Fruit fly (Drosophila melanogaster) whole organism, embryonic: Measurements from ENCODE around the gene sea.
A peak's percentile ranks its signal among the peaks of the same experiment; 100 is the strongest.

Experiments used
- CG10979 ChIP-seq: fragments of 200-800 bp; sonication (Bioruptor generic); optimal IDR thresholded peaks from 2 replicates; lab custom pipeline; 2018; ENCODE audit warnings: missing biosample characterization, mild to moderate bottlenecking, missing genetic modification characterization, moderate library complexity
- CG12744 ChIP-seq: fragments of 200-800 bp; sonication (Bioruptor generic); optimal IDR thresholded peaks from 2 replicates; lab custom pipeline; 2016; ENCODE audit warnings: missing biosample characterization, missing genetic modification characterization
- CG1529 ChIP-seq: fragments of 200-800 bp; sonication (Bioruptor generic); optimal IDR thresholded peaks from 3 replicates; lab custom pipeline; 2018; ENCODE audit warnings: missing biosample characterization, missing genetic modification characterization
- CG16815 ChIP-seq: fragments of 200-800 bp; sonication (Bioruptor generic); optimal IDR thresholded peaks from 3 replicates; lab custom pipeline; 2017; ENCODE audit warnings: missing biosample characterization, mild to moderate bottlenecking, missing genetic modification characterization
- CG17802 ChIP-seq: fragments of 200-800 bp; sonication (Bioruptor generic); optimal IDR thresholded peaks from 2 replicates; lab custom pipeline; 2018; ENCODE audit warnings: missing biosample characterization, mild to moderate bottlenecking, missing genetic modification characterization, moderate library complexity
- CG17829 ChIP-seq: fragments of 200-800 bp; optimal IDR thresholded peaks from 2 replicates; lab custom pipeline; 2019; ENCODE audit warnings: missing biosample characterization, mild to moderate bottlenecking, missing genetic modification characterization, moderate library complexity
- CG2202 ChIP-seq: fragments of 200-800 bp; sonication (Bioruptor generic); optimal IDR thresholded peaks from 2 replicates; lab custom pipeline; 2018; ENCODE audit warnings: missing biosample characterization, mild to moderate bottlenecking, missing genetic modification characterization
- CG30020 ChIP-seq: fragments of 200-800 bp; optimal IDR thresholded peaks from 2 replicates; lab custom pipeline; 2019; ENCODE audit warnings: missing biosample characterization, mild to moderate bottlenecking, missing genetic modification characterization, moderate library complexity
- CG3407 ChIP-seq: fragments of 200-800 bp; sonication (Bioruptor generic); optimal IDR thresholded peaks from 2 replicates; lab custom pipeline; 2018; ENCODE audit warnings: missing biosample characterization, mild to moderate bottlenecking, missing genetic modification characterization
- CG3847 ChIP-seq: fragments of 200-800 bp; sonication (Bioruptor generic); IDR thresholded peaks from 2 replicates; pipeline ENCODE4 v1.3.6; 2022; ENCODE audit warnings: missing biosample characterization, missing genetic modification characterization
- CG4328 ChIP-seq: fragments of 200-800 bp; sonication (Bioruptor generic); optimal IDR thresholded peaks from 3 replicates; lab custom pipeline; 2017; ENCODE audit warnings: missing biosample characterization, missing genetic modification reagents, missing genetic modification characterization
- CG4707 ChIP-seq: fragments of 200-800 bp; sonication (Bioruptor generic); optimal IDR thresholded peaks from 2 replicates; lab custom pipeline; 2018; ENCODE audit warnings: missing biosample characterization, mild to moderate bottlenecking, missing genetic modification characterization, moderate library complexity
- CG5953 ChIP-seq: fragments of 200-800 bp; sonication (Bioruptor generic); IDR thresholded peaks from 2 replicates; pipeline ENCODE4 v1.3.6; 2022; ENCODE audit warnings: missing biosample characterization, missing genetic modification characterization
- CG6175 ChIP-seq: fragments of 200-800 bp; sonication (Bioruptor generic); IDR thresholded peaks from 3 replicates; pipeline ENCODE4 v1.3.6; 2022; ENCODE audit warnings: missing biosample characterization, missing genetic modification characterization
- CG6654 ChIP-seq: fragments of 200-800 bp; sonication (Bioruptor generic); optimal IDR thresholded peaks from 2 replicates; lab custom pipeline; 2017; ENCODE audit warnings: missing biosample characterization, mild to moderate bottlenecking, missing genetic modification characterization
- CG6765 ChIP-seq: fragments of 200-800 bp; sonication (Bioruptor generic); optimal IDR thresholded peaks from 3 replicates; lab custom pipeline; 2017; ENCODE audit warnings: missing biosample characterization, mild to moderate bottlenecking, missing genetic modification characterization
- CG6854 ChIP-seq: fragments of 200-800 bp; sonication (Bioruptor generic); optimal IDR thresholded peaks from 3 replicates; lab custom pipeline; 2017; ENCODE audit warnings: missing biosample characterization, mild to moderate bottlenecking, missing genetic modification characterization
- CG7357 ChIP-seq: fragments of 200-800 bp; sonication (Bioruptor generic); IDR thresholded peaks from 3 replicates; pipeline ENCODE4 v1.3.6; 2022; ENCODE audit warnings: missing biosample characterization, missing genetic modification characterization
- CG8478 ChIP-seq: fragments of >200 bp; optimal IDR thresholded peaks from 2 replicates; lab custom pipeline; 2018
- CG8944 ChIP-seq: fragments of 200-800 bp; sonication (Bioruptor generic); optimal IDR thresholded peaks from 3 replicates; lab custom pipeline; 2016; ENCODE audit warnings: missing biosample characterization, missing genetic modification characterization
- CG9876 ChIP-seq: fragments of 200-800 bp; sonication (Bioruptor generic); optimal IDR thresholded peaks from 2 replicates; lab custom pipeline; 2016; ENCODE audit warnings: missing biosample characterization, missing genetic modification characterization
- Dbx ChIP-seq: fragments of 200-800 bp; sonication (Bioruptor generic); IDR thresholded peaks from 3 replicates; pipeline ENCODE4 v1.3.6; 2022; ENCODE audit warnings: missing biosample characterization, missing genetic modification characterization
- Dfd ChIP-seq, 2 experiments: fragments of >200 bp; optimal IDR thresholded peaks; 2 replicates each; lab custom pipeline; 2017; ENCODE audit warnings: missing biosample characterization in 2 of 2, missing genetic modification characterization in 2 of 2
- ERR ChIP-seq: fragments of 200-800 bp; sonication (Bioruptor generic); optimal IDR thresholded peaks from 2 replicates; lab custom pipeline; 2016; ENCODE audit warnings: missing biosample characterization, missing genetic modification characterization
- Fer2 ChIP-seq: fragments of 200-800 bp; sonication (Bioruptor generic); optimal IDR thresholded peaks from 2 replicates; lab custom pipeline; 2018; ENCODE audit warnings: missing biosample characterization, mild to moderate bottlenecking, missing genetic modification characterization, moderate library complexity
- HmgD ChIP-seq: fragments of 200-800 bp; sonication (Bioruptor generic); optimal IDR thresholded peaks from 3 replicates; lab custom pipeline; 2016; ENCODE audit warnings: missing biosample characterization, missing genetic modification characterization
- Hr3 ChIP-seq: fragments of 200-800 bp; sonication (Bioruptor generic); optimal IDR thresholded peaks from 3 replicates; lab custom pipeline; 2016; ENCODE audit warnings: missing biosample characterization, missing genetic modification characterization
- Lhr ChIP-seq: fragments of 200-800 bp; sonication (Bioruptor generic); optimal IDR thresholded peaks from 3 replicates; lab custom pipeline; 2017; ENCODE audit warnings: mild to moderate bottlenecking, missing biosample characterization, missing genetic modification reagents, missing genetic modification characterization
- MTF-1 ChIP-seq: fragments of 200-800 bp; sonication (Bioruptor generic); optimal IDR thresholded peaks from 2 replicates; lab custom pipeline; 2018; ENCODE audit warnings: missing biosample characterization, mild to moderate bottlenecking, missing genetic modification characterization, borderline replicate concordance
- Meics ChIP-seq: fragments of 200-800 bp; sonication (Bioruptor generic); optimal IDR thresholded peaks from 2 replicates; lab custom pipeline; 2017; ENCODE audit warnings: missing biosample characterization, mild to moderate bottlenecking, missing genetic modification characterization
- Mes4 ChIP-seq: fragments of 200-800 bp; sonication (Bioruptor generic); optimal IDR thresholded peaks from 2 replicates; lab custom pipeline; 2016; ENCODE audit warnings: missing biosample characterization, missing genetic modification characterization
- Sin3A ChIP-seq: fragments of >200 bp; optimal IDR thresholded peaks from 2 replicates; lab custom pipeline; 2018
- az2 ChIP-seq: fragments of 200-800 bp; sonication (Bioruptor generic); optimal IDR thresholded peaks from 3 replicates; lab custom pipeline; 2016; ENCODE audit warnings: missing biosample characterization, missing genetic modification characterization
- bowl ChIP-seq: fragments of 200-800 bp; sonication (Bioruptor generic); IDR thresholded peaks from 2 replicates; pipeline ENCODE4 v1.3.6; 2022; ENCODE audit warnings: missing biosample characterization, missing genetic modification characterization
- chinmo ChIP-seq: fragments of 200-800 bp; sonication (Bioruptor generic); IDR thresholded peaks from 4 replicates; pipeline ENCODE4 v1.3.6; 2022; ENCODE audit warnings: missing biosample characterization, missing genetic modification characterization; ENCODE audit not compliant: partially characterized antibody
- dysf ChIP-seq: fragments of 200-800 bp; sonication (Bioruptor generic); IDR thresholded peaks from 3 replicates; pipeline ENCODE4 v1.3.6; 2022; ENCODE audit warnings: missing biosample characterization, missing genetic modification characterization
- en ChIP-seq: fragments of 200-800 bp; sonication (Bioruptor generic); optimal IDR thresholded peaks from 2 replicates; lab custom pipeline; 2016; ENCODE audit warnings: missing biosample characterization, missing genetic modification characterization
- esg ChIP-seq: fragments of 200-800 bp; sonication (Bioruptor generic); conservative IDR thresholded peaks from 2 replicates; pipeline ENCODE4 v1.3.6; 2022; ENCODE audit warnings: missing biosample characterization, missing genetic modification characterization
- fru ChIP-seq: fragments of >200 bp; optimal IDR thresholded peaks from 2 replicates; lab custom pipeline; 2017
- kay ChIP-seq: fragments of 200-800 bp; sonication (Bioruptor generic); optimal IDR thresholded peaks from 2 replicates; lab custom pipeline; 2016; ENCODE audit warnings: missing biosample characterization, missing genetic modification characterization
- nmo ChIP-seq: fragments of 200-800 bp; sonication (Bioruptor generic); optimal IDR thresholded peaks from 2 replicates; lab custom pipeline; 2018; ENCODE audit warnings: missing biosample characterization, mild to moderate bottlenecking, missing genetic modification characterization, moderate library complexity
- odd ChIP-seq: fragments of 200-800 bp; sonication (Bioruptor generic); optimal IDR thresholded peaks from 2 replicates; lab custom pipeline; 2017; ENCODE audit warnings: missing biosample characterization, mild to moderate bottlenecking, missing genetic modification characterization
- pita ChIP-seq: fragments of 200-800 bp; sonication (Bioruptor generic); optimal IDR thresholded peaks from 2 replicates; lab custom pipeline; 2017; ENCODE audit warnings: missing biosample characterization, mild to moderate bottlenecking, missing genetic modification characterization
- psq ChIP-seq: fragments of 200-800 bp; sonication (Bioruptor generic); optimal IDR thresholded peaks from 2 replicates; lab custom pipeline; 2017; ENCODE audit warnings: missing biosample characterization, missing genetic modification characterization
- schlank ChIP-seq: fragments of 200-800 bp; sonication (Bioruptor generic); optimal IDR thresholded peaks from 2 replicates; lab custom pipeline; 2018; ENCODE audit warnings: missing biosample characterization, mild to moderate bottlenecking, missing genetic modification characterization
- sima ChIP-seq: fragments of 200-800 bp; sonication (Bioruptor generic); optimal IDR thresholded peaks from 2 replicates; lab custom pipeline; 2016; ENCODE audit warnings: missing biosample characterization, missing genetic modification characterization
- slou ChIP-seq: fragments of 200-800 bp; sonication (Bioruptor generic); optimal IDR thresholded peaks from 3 replicates; lab custom pipeline; 2016; ENCODE audit warnings: missing biosample characterization, missing genetic modification characterization
- tgo ChIP-seq: fragments of 200-800 bp; sonication (Bioruptor generic); IDR thresholded peaks from 3 replicates; pipeline ENCODE4 v1.3.6; 2022; ENCODE audit warnings: missing biosample characterization, missing genetic modification characterization
- vfl ChIP-seq: fragments of 200-800 bp; sonication (Bioruptor generic); optimal IDR thresholded peaks from 2 replicates; lab custom pipeline; 2016; ENCODE audit warnings: missing biosample characterization, missing genetic modification characterization
- vvl ChIP-seq: fragments of 200-800 bp; sonication (Bioruptor generic); IDR thresholded peaks from 2 replicates; pipeline ENCODE4 v1.3.6; 2022; ENCODE audit warnings: missing biosample characterization, missing genetic modification characterization
- zfh1 ChIP-seq: fragments of 200-800 bp; sonication (Bioruptor generic); IDR thresholded peaks from 3 replicates; pipeline ENCODE4 v1.3.6; 2022; ENCODE audit warnings: missing biosample characterization, missing genetic modification characterization

Gene sea

DNA sequence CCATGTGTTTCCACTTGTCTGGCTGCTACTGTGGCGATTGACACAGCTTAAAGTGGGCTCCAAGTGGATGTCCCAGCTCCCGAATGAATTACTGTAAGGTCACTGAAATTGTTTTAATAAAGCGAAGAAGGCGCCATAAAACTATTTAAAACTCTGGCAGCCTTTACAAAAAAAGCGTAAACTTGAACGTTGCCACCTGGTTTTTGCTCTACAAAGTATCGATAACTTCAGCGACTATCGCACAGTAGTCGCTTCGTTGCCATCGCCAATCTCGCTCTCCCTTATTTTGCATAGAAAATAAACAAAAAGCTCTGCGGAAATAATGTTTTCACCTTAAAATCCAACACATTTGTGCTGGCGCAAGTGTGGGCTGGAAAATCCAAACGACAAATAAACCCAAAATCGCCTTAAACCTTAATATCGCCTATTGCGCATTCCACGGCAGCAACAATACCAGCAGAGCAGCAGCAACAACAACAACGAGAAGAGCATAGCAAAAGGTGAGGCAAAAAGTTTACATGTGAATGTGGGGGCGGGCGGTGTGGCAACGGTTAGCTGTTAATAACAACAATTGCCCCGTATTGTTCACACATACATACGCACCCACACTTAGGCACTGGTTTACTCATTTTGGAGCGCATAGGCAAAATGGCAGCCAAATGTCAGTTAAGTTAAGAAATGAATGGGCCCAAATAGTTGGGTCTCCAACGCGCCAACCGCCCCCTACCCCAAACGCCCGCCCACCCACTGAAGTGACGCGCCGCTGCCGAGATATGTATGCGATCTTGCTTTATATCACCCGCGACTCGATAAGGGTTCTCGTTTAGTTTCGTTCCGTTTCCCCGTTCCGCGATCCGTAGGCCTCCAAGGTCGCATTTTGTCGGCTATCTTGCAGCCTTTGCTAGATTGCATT lies 14.7 kb upstream of the sea start, which contains the start of gene wkd (continued):
- no peak for TF ChIP-seq Mes4 (GFP tag; lab: Kevin White, UChicago)
- no peak for TF ChIP-seq CG1529 (GFP tag; lab: Kevin White, UChicago)
- TF ChIP-seq ERR (GFP tag; lab: Kevin White, UChicago) = no peak
- no peak for TF ChIP-seq CG10979
- no peak for TF ChIP-seq esg (GFP tag; lab: Robert Waterston, UW)
- no peak for TF ChIP-seq CG2202 (tag; lab: Kevin White, UChicago)
- TF ChIP-seq CG4328 (GFP tag; lab: Kevin White, UChicago) = no peak
- TF ChIP-seq HmgD (GFP tag; lab: Kevin White, UChicago) = peak; percentile 66
- no peak for TF ChIP-seq odd (GFP tag; lab: Kevin White, UChicago)
- TF ChIP-seq tgo (GFP tag; lab: Robert Waterston, UW) = no peak
- no peak for TF ChIP-seq psq
- TF ChIP-seq vvl (GFP tag; lab: Robert Waterston, UW) = peak; percentile 51; the same call in 1 of the 2 replicates
- no peak for TF ChIP-seq dysf
- no peak for TF ChIP-seq zfh1
- TF ChIP-seq vfl (GFP tag; lab: Kevin White, UChicago) = peak; percentile 11
- TF ChIP-seq CG3407 (GFP tag; lab: Kevin White, UChicago) = no peak
- no peak for TF ChIP-seq Hr3 (GFP tag; lab: Kevin White, UChicago)
- peak; percentile 13 for TF ChIP-seq CG17829 (tag; lab: Kevin White, UChicago)
- no peak for TF ChIP-seq CG16815 (GFP tag; lab: Kevin White, UChicago)
- no peak for TF ChIP-seq en (GFP tag; lab: Kevin White, UChicago)
- no peak for TF ChIP-seq az2 (GFP tag; lab: Kevin White, UChicago)
- TF ChIP-seq Sin3A (lab: Kevin White, UChicago) = peak; percentile 79
- no peak for TF ChIP-seq CG6765 (GFP tag; lab: Kevin White, UChicago)
- TF ChIP-seq CG4707 (GFP tag; lab: Kevin White, UChicago) = no peak
- TF ChIP-seq CG17802 (tag; lab: Kevin White, UChicago) = no peak
- TF ChIP-seq CG30020 (tag; lab: Kevin White, UChicago) = no peak
- peak; percentile 73 for TF ChIP-seq CG3847 (GFP tag; lab: Robert Waterston, UW)
- TF ChIP-seq fru (lab: Kevin White, UChicago) = no peak
- no peak for TF ChIP-seq CG9876 (GFP tag; lab: Kevin White, UChicago)
- TF ChIP-seq schlank (tag; lab: Kevin White, UChicago) = no peak
- peak; percentile 37 for TF ChIP-seq nmo (GFP tag; lab: Kevin White, UChicago)
- peak; percentile 79 for TF ChIP-seq Lhr (GFP tag; lab: Kevin White, UChicago)
- no peak for TF ChIP-seq pita (GFP tag; lab: Kevin White, UChicago)
- no peak for TF ChIP-seq CG6854 (GFP tag; lab: Kevin White, UChicago)
- TF ChIP-seq bowl (GFP tag; lab: Robert Waterston, UW) = no peak
- no peak for TF ChIP-seq CG5953 (GFP tag; lab: Robert Waterston, UW)
- TF ChIP-seq CG12744 (GFP tag; lab: Kevin White, UChicago) = no peak
- TF ChIP-seq Fer2 (tag; lab: Kevin White, UChicago) = no peak
- no peak for TF ChIP-seq CG7357 (GFP tag; lab: Robert Waterston, UW)
- TF ChIP-seq CG8478 (lab: Kevin White, UChicago) = no peak
- TF ChIP-seq Dbx = no peak
- TF ChIP-seq kay = no peak
- peak; percentile 6 for TF ChIP-seq CG8944 (GFP tag; lab: Kevin White, UChicago)
- TF ChIP-seq CG6654 (GFP tag; lab: Kevin White, UChicago) = no peak
- no peak for TF ChIP-seq Dfd (GFP tag; optimal IDR thresholded peaks at IDR 0.05; lab: Kevin White, UChicago)
- TF ChIP-seq CG6175 (GFP tag; lab: Robert Waterston, UW) = no peak
- TF ChIP-seq sima (GFP tag; lab: Kevin White, UChicago) = no peak
- no peak for TF ChIP-seq slou (GFP tag; lab: Kevin White, UChicago)
- TF ChIP-seq MTF-1 = no peak
- peak; percentile 83; the same call in 3 of the 4 replicates for TF ChIP-seq chinmo (GFP tag; lab: Robert Waterston, UW)
- TF ChIP-seq Meics (GFP tag; lab: Kevin White, UChicago) = no peak
